Fruit fly (Drosophila melanogaster) whole organism, embryonic: ENCODE data around the gene CG4645.
A peak's percentile ranks its signal among the peaks of the same experiment; 100 is the strongest.

ENCODE experiments used
- Adf1 ChIP-seq: fragments of 200-800 bp; sonication (Bioruptor generic); IDR thresholded peaks from 2 replicates; pipeline ENCODE4 v1.3.6; 2022; ENCODE audit warnings: missing biosample characterization, missing genetic modification characterization
- Atf3 ChIP-seq: fragments of 200-800 bp; sonication (Bioruptor generic); optimal IDR thresholded peaks from 3 replicates; lab custom pipeline; 2016; ENCODE audit warnings: missing biosample characterization, missing genetic modification characterization
- Awh ChIP-seq: fragments of 200-800 bp; sonication (Bioruptor generic); IDR thresholded peaks from 2 replicates; pipeline ENCODE4, ENCODE4 v1.3.6; 2022; ENCODE audit warnings: missing biosample characterization, missing genetic modification characterization
- CG13775 ChIP-seq: fragments of 200-800 bp; sonication (Bioruptor generic); optimal IDR thresholded peaks from 3 replicates; lab custom pipeline; 2017; ENCODE audit warnings: missing biosample characterization, mild to moderate bottlenecking, missing genetic modification characterization
- CG14965 ChIP-seq: fragments of 200-800 bp; sonication (Bioruptor generic); optimal IDR thresholded peaks from 2 replicates; lab custom pipeline; 2016; ENCODE audit warnings: missing biosample characterization, missing genetic modification characterization, borderline replicate concordance
- CG15073 ChIP-seq: fragments of 200-800 bp; sonication (Bioruptor generic); optimal IDR thresholded peaks from 2 replicates; lab custom pipeline; 2016; ENCODE audit warnings: missing biosample characterization, missing genetic modification characterization
- CG15479 ChIP-seq: fragments of 200-800 bp; sonication (Bioruptor generic); optimal IDR thresholded peaks from 3 replicates; lab custom pipeline; 2019; ENCODE audit warnings: missing biosample characterization, mild to moderate bottlenecking, missing genetic modification characterization, moderate library complexity
- CG18476 ChIP-seq: fragments of 200-800 bp; sonication (Bioruptor generic); optimal IDR thresholded peaks from 2 replicates; lab custom pipeline; 2016; ENCODE audit warnings: missing biosample characterization, mild to moderate bottlenecking, missing genetic modification characterization
- CG3163 ChIP-seq: fragments of 200-800 bp; sonication (Bioruptor generic); optimal IDR thresholded peaks from 3 replicates; lab custom pipeline; 2016; ENCODE audit warnings: missing biosample characterization, missing genetic modification characterization
- CG3407 ChIP-seq: fragments of 200-800 bp; sonication (Bioruptor generic); optimal IDR thresholded peaks from 2 replicates; lab custom pipeline; 2018; ENCODE audit warnings: missing biosample characterization, mild to moderate bottlenecking, missing genetic modification characterization
- CG43689 ChIP-seq: fragments of 200-800 bp; sonication (Bioruptor generic); IDR thresholded peaks from 2 replicates; pipeline ENCODE4 v1.3.6; 2022; ENCODE audit warnings: missing biosample characterization, missing genetic modification characterization
- CG4707 ChIP-seq: fragments of 200-800 bp; sonication (Bioruptor generic); optimal IDR thresholded peaks from 2 replicates; lab custom pipeline; 2018; ENCODE audit warnings: missing biosample characterization, mild to moderate bottlenecking, missing genetic modification characterization, moderate library complexity
- CG7963 ChIP-seq: fragments of 200-800 bp; sonication (Bioruptor generic); IDR thresholded peaks from 3 replicates; pipeline ENCODE4 v1.3.6; 2022; ENCODE audit warnings: missing biosample characterization, missing genetic modification characterization; ENCODE audit not compliant: partially characterized antibody
- CG9609 ChIP-seq: fragments of 200-800 bp; sonication (Bioruptor generic); optimal IDR thresholded peaks from 3 replicates; lab custom pipeline; 2016; ENCODE audit warnings: missing biosample characterization, missing genetic modification characterization
- CG9876 ChIP-seq: fragments of 200-800 bp; sonication (Bioruptor generic); optimal IDR thresholded peaks from 2 replicates; lab custom pipeline; 2016; ENCODE audit warnings: missing biosample characterization, missing genetic modification characterization
- Deaf1 ChIP-seq: fragments of 200-800 bp; optimal IDR thresholded peaks from 3 replicates; lab custom pipeline; 2019; ENCODE audit warnings: missing biosample characterization, mild to moderate bottlenecking, missing genetic modification characterization, moderate library complexity
- Dip3 ChIP-seq: fragments of 200-800 bp; sonication (Bioruptor generic); optimal IDR thresholded peaks from 3 replicates; lab custom pipeline; 2016; ENCODE audit warnings: missing biosample characterization, missing genetic modification characterization
- Doc3 ChIP-seq: fragments of 200-800 bp; sonication (Bioruptor generic); IDR thresholded peaks from 3 replicates; pipeline ENCODE4 v1.3.6; 2022; ENCODE audit warnings: missing biosample characterization, missing genetic modification characterization; ENCODE audit not compliant: partially characterized antibody
- Ets97D ChIP-seq: fragments of 200-800 bp; sonication (Bioruptor generic); optimal IDR thresholded peaks from 3 replicates; lab custom pipeline; 2016; ENCODE audit warnings: missing biosample characterization, missing genetic modification characterization
- Gug ChIP-seq: fragments of 200-800 bp; sonication (Bioruptor generic); IDR thresholded peaks from 4 replicates; pipeline ENCODE4 v1.3.6; 2022; ENCODE audit warnings: missing biosample characterization, missing genetic modification characterization
- Hr3 ChIP-seq: fragments of 200-800 bp; sonication (Bioruptor generic); optimal IDR thresholded peaks from 3 replicates; lab custom pipeline; 2016; ENCODE audit warnings: missing biosample characterization, missing genetic modification characterization
- Hr78 ChIP-seq, 2 experiments: fragments of 200-800 bp in 1 of 2; fragments of >200 bp in 1 of 2; sonication (Bioruptor generic) in 1 of 2; optimal IDR thresholded peaks; 2 replicates each; lab custom pipeline; 2017 to 2019; ENCODE audit warnings: missing biosample characterization in 2 of 2, missing genetic modification characterization in 2 of 2, mild to moderate bottlenecking in 1 of 2, moderate library complexity in 1 of 2
- Nf-YB ChIP-seq: fragments of 200-800 bp; sonication (Bioruptor generic); optimal IDR thresholded peaks from 3 replicates; lab custom pipeline; 2019; ENCODE audit warnings: missing biosample characterization, mild to moderate bottlenecking, missing genetic modification characterization, moderate library complexity
- Sox100B ChIP-seq: fragments of 200-800 bp; sonication (Bioruptor generic); optimal IDR thresholded peaks from 3 replicates; lab custom pipeline; 2018; ENCODE audit warnings: missing biosample characterization, mild to moderate bottlenecking, missing genetic modification characterization
- Sry-β ChIP-seq: fragments of 200-800 bp; sonication (Bioruptor generic); optimal IDR thresholded peaks from 2 replicates; lab custom pipeline; 2018; ENCODE audit warnings: missing biosample characterization, mild to moderate bottlenecking, missing genetic modification characterization, moderate library complexity
- bbx ChIP-seq: fragments of 200-800 bp; sonication (Bioruptor generic); IDR thresholded peaks from 2 replicates; pipeline ENCODE4 v1.3.6; 2022; ENCODE audit warnings: missing biosample characterization, missing genetic modification characterization; ENCODE audit not compliant: partially characterized antibody
- cad ChIP-seq: fragments of >200 bp; optimal IDR thresholded peaks from 2 replicates; lab custom pipeline; 2017; ENCODE audit warnings: missing biosample characterization, missing genetic modification characterization
- cato ChIP-seq: fragments of 200-800 bp; sonication (Bioruptor generic); optimal IDR thresholded peaks from 2 replicates; lab custom pipeline; 2016; ENCODE audit warnings: missing biosample characterization, missing genetic modification characterization, borderline replicate concordance
- chif ChIP-seq, 2 experiments: fragments of 200-800 bp; sonication (Bioruptor generic); optimal IDR thresholded peaks; 3 replicates each; lab custom pipeline; 2016; ENCODE audit warnings: missing biosample characterization in 2 of 2, missing genetic modification characterization in 2 of 2
- croc ChIP-seq: fragments of 200-800 bp; sonication (Bioruptor generic); conservative IDR thresholded peaks from 3 replicates; pipeline ENCODE4 v1.3.6; 2022; ENCODE audit warnings: missing biosample characterization, missing genetic modification characterization
- da ChIP-seq: fragments of 200-800 bp; sonication (Bioruptor generic); optimal IDR thresholded peaks from 2 replicates; lab custom pipeline; 2016; ENCODE audit warnings: missing biosample characterization, missing genetic modification characterization
- en ChIP-seq: fragments of 200-800 bp; sonication (Bioruptor generic); optimal IDR thresholded peaks from 2 replicates; lab custom pipeline; 2016; ENCODE audit warnings: missing biosample characterization, missing genetic modification characterization
- exex ChIP-seq: fragments of 200-800 bp; sonication (Bioruptor generic); optimal IDR thresholded peaks from 4 replicates; lab custom pipeline; 2018; ENCODE audit warnings: missing biosample characterization, mild to moderate bottlenecking, missing genetic modification characterization, moderate library complexity
- gem ChIP-seq: fragments of 200-800 bp; sonication (Bioruptor generic); optimal IDR thresholded peaks from 2 replicates; lab custom pipeline; 2019; ENCODE audit warnings: missing biosample characterization, mild to moderate bottlenecking, missing genetic modification characterization, moderate library complexity
- h ChIP-seq: fragments of >200 bp; optimal IDR thresholded peaks from 2 replicates; lab custom pipeline; 2017
- ind ChIP-seq: fragments of 200-800 bp; sonication (Bioruptor generic); optimal IDR thresholded peaks from 3 replicates; lab custom pipeline; 2016; ENCODE audit warnings: missing biosample characterization, missing genetic modification characterization
- kah ChIP-seq: fragments of 200-800 bp; sonication (Bioruptor generic); optimal IDR thresholded peaks from 2 replicates; lab custom pipeline; 2018; ENCODE audit warnings: missing biosample characterization, mild to moderate bottlenecking, missing genetic modification characterization
- kni ChIP-seq: fragments of 200-800 bp; sonication (Bioruptor generic); optimal IDR thresholded peaks from 3 replicates; lab custom pipeline; 2017; ENCODE audit warnings: mild to moderate bottlenecking, missing biosample characterization, missing genetic modification reagents, missing genetic modification characterization
- onecut ChIP-seq: fragments of 200-800 bp; sonication (Bioruptor generic); IDR thresholded peaks from 2 replicates; pipeline ENCODE4 v1.3.6; 2022; ENCODE audit warnings: missing biosample characterization, missing genetic modification characterization
- row ChIP-seq: fragments of 200-800 bp; sonication (Bioruptor generic); IDR thresholded peaks from 3 replicates; pipeline ENCODE4 v1.3.6; 2022; ENCODE audit warnings: missing biosample characterization, missing genetic modification characterization
- salm ChIP-seq: fragments of 200-800 bp; sonication (Bioruptor generic); optimal IDR thresholded peaks from 2 replicates; lab custom pipeline; 2018; ENCODE audit warnings: missing biosample characterization, mild to moderate bottlenecking, missing genetic modification characterization
- sc ChIP-seq, 3 experiments: fragments of >200 bp in 2 of 3; fragments of 200-800 bp in 1 of 3; sonication (Bioruptor generic) in 1 of 3; optimal IDR thresholded peaks; 2 replicates in 2 of 3; 3 replicates in 1 of 3; lab custom pipeline; 2017; ENCODE audit warnings: mild to moderate bottlenecking in 1 of 3, missing biosample characterization in 1 of 3, missing genetic modification characterization in 1 of 3, missing genetic modification reagents in 1 of 3
- sd ChIP-seq: fragments of 200-800 bp; sonication (Bioruptor generic); optimal IDR thresholded peaks from 3 replicates; lab custom pipeline; 2018; ENCODE audit warnings: missing biosample characterization, mild to moderate bottlenecking, missing genetic modification characterization, moderate library complexity
- sens ChIP-seq: fragments of 200-800 bp; sonication (Bioruptor generic); peaks from one replicate; lab custom pipeline; 2016; ENCODE audit warnings: missing biosample characterization, missing genetic modification characterization
- ssp ChIP-seq: fragments of 200-800 bp; sonication (Bioruptor generic); IDR thresholded peaks from 2 replicates; pipeline ENCODE4 v1.3.6; 2022; ENCODE audit warnings: missing biosample characterization, missing genetic modification characterization
- tin ChIP-seq: fragments of 200-800 bp; sonication (Bioruptor generic); optimal IDR thresholded peaks from 3 replicates; lab custom pipeline; 2016; ENCODE audit warnings: missing biosample characterization, missing genetic modification characterization
- tna ChIP-seq: fragments of 200-800 bp; sonication (Bioruptor generic); IDR thresholded peaks from 2 replicates; pipeline ENCODE4 v1.3.6; 2022; ENCODE audit warnings: missing biosample characterization, missing genetic modification characterization; ENCODE audit not compliant: partially characterized antibody
- trem ChIP-seq: fragments of 200-800 bp; optimal IDR thresholded peaks from 3 replicates; lab custom pipeline; 2019; ENCODE audit warnings: missing biosample characterization, mild to moderate bottlenecking, missing genetic modification characterization, moderate library complexity
- vvl ChIP-seq: fragments of 200-800 bp; sonication (Bioruptor generic); IDR thresholded peaks from 2 replicates; pipeline ENCODE4 v1.3.6; 2022; ENCODE audit warnings: missing biosample characterization, missing genetic modification characterization
- zf30C ChIP-seq: fragments of 200-800 bp; sonication (Bioruptor generic); optimal IDR thresholded peaks from 3 replicates; lab custom pipeline; 2018; ENCODE audit warnings: missing biosample characterization, mild to moderate bottlenecking, missing genetic modification characterization

Gene CG4645

dm6 chrX:12923258-12923901 lies 13.6 kb downstream of the CG4645 start (continued):
- no peak for TF ChIP-seq CG7963
- no peak for TF ChIP-seq CG14965 (GFP tag; lab: Kevin White, UChicago)
- TF ChIP-seq CG13775 (GFP tag; lab: Kevin White, UChicago), result peak; percentile 39
- TF ChIP-seq CG43689 (GFP tag; lab: Robert Waterston, UW), result no peak
- peak; percentile 59 for TF ChIP-seq zf30C (GFP tag; lab: Kevin White, UChicago)
- TF ChIP-seq salm, result no peak
- TF ChIP-seq da (GFP tag; lab: Kevin White, UChicago), result no peak
- TF ChIP-seq kah, result no peak
- no peak for TF ChIP-seq bbx (GFP tag; lab: Robert Waterston, UW)
- TF ChIP-seq chif (GFP tag; optimal IDR thresholded peaks at IDR 0.05; lab: Kevin White, UChicago), result peak in 1 of 2 experiments; percentile 21
- peak; percentile 80 for TF ChIP-seq sens (GFP tag; lab: Kevin White, UChicago)
- no peak for TF ChIP-seq Awh (GFP tag; lab: Robert Waterston, UW)
- no peak for TF ChIP-seq Hr3 (GFP tag; lab: Kevin White, UChicago)
- TF ChIP-seq vvl (GFP tag; lab: Robert Waterston, UW), result peak; percentile 25; the same call in 1 of the 2 replicates
- no peak for TF ChIP-seq Sry-β (GFP tag; lab: Kevin White, UChicago)
- TF ChIP-seq Atf3 (GFP tag; lab: Kevin White, UChicago), result no peak
- TF ChIP-seq en, result no peak
- TF ChIP-seq croc (GFP tag; lab: Robert Waterston, UW), result peak; percentile 21; the same call in 1 of the 3 replicates
- no peak for TF ChIP-seq CG3163 (GFP tag; lab: Kevin White, UChicago)
- TF ChIP-seq CG18476 (GFP tag; lab: Kevin White, UChicago), result peak; percentile 15
- no peak for TF ChIP-seq CG15073 (GFP tag; lab: Kevin White, UChicago)
- peak; percentile 30; the same call in 1 of the 2 replicates for TF ChIP-seq onecut
- peak; percentile 22 for TF ChIP-seq CG3407 (GFP tag; lab: Kevin White, UChicago)
- peak; percentile 56 for TF ChIP-seq gem (tag; lab: Kevin White, UChicago)
- TF ChIP-seq CG4707 (GFP tag; lab: Kevin White, UChicago), result no peak
- no peak for TF ChIP-seq tin (GFP tag; lab: Kevin White, UChicago)
- peak; percentile 45 for TF ChIP-seq Sox100B
- no peak for TF ChIP-seq cato
- no peak for TF ChIP-seq Hr78 (GFP tag; optimal IDR thresholded peaks at IDR 0.05; lab: Kevin White, UChicago)
- TF ChIP-seq tna (GFP tag; lab: Robert Waterston, UW), result no peak
- TF ChIP-seq Doc3, result no peak
- TF ChIP-seq h (lab: Kevin White, UChicago), result no peak
- TF ChIP-seq trem (tag; lab: Kevin White, UChicago), result peak; percentile 0
- TF ChIP-seq cad, result no peak
- peak; percentile 6 for TF ChIP-seq ind (GFP tag; lab: Kevin White, UChicago)
- no peak for TF ChIP-seq Ets97D (GFP tag; lab: Kevin White, UChicago)
- no peak for TF ChIP-seq Deaf1
- no peak for TF ChIP-seq CG9609 (GFP tag; lab: Kevin White, UChicago)
- TF ChIP-seq Adf1 (GFP tag; lab: Robert Waterston, UW), result no peak
- no peak for TF ChIP-seq exex (tag; lab: Kevin White, UChicago)
- TF ChIP-seq row (GFP tag; lab: Robert Waterston, UW), result peak; percentile 48
- TF ChIP-seq kni (GFP tag; lab: Kevin White, UChicago), result no peak
- TF ChIP-seq ssp (GFP tag; lab: Robert Waterston, UW), result no peak
- no peak for TF ChIP-seq sd (tag; lab: Kevin White, UChicago)
- no peak for TF ChIP-seq CG9876 (GFP tag; lab: Kevin White, UChicago)
- no peak for TF ChIP-seq sc (optimal IDR thresholded peaks at IDR 0.05; lab: Kevin White, UChicago)
- peak; percentile 9 for TF ChIP-seq sc (GFP tag; optimal IDR thresholded peaks at IDR 0.05; lab: Kevin White, UChicago)
- no peak for TF ChIP-seq Gug
- no peak for TF ChIP-seq Dip3 (GFP tag; lab: Kevin White, UChicago)
- no peak for TF ChIP-seq CG15479 (GFP tag; lab: Kevin White, UChicago)
- no peak for TF ChIP-seq Nf-YB
